Worm (Caenorhabditis elegans): ENCODE measurements around the gene sdz-18.

sdz-18 gene

ce11 chrII:1670985-1671384 lies 35.3 kb downstream of the sdz-18 start:
- no peak for TF ChIP-seq ttx-3 (tag; optimal IDR thresholded peaks at IDR 0.05)
- no peak for TF ChIP-seq hlh-6 (tag; optimal IDR thresholded peaks at IDR 0.05)
- no peak for TF ChIP-seq ceh-14 (tag; optimal IDR thresholded peaks at IDR 0.05)
- TF ChIP-seq dve-1 (tag; optimal IDR thresholded peaks at IDR 0.05), result no peak
- TF ChIP-seq ceh-22 (tag; optimal IDR thresholded peaks at IDR 0.05), result no peak
- no peak for TF ChIP-seq pat-9 (tag; optimal IDR thresholded peaks at IDR 0.05)
- TF ChIP-seq unc-86 (tag; optimal IDR thresholded peaks at IDR 0.05), result no peak
- no peak for TF ChIP-seq unc-42 (tag; optimal IDR thresholded peaks at IDR 0.05)
- no peak for TF ChIP-seq fkh-6 (tag; optimal IDR thresholded peaks at IDR 0.05)
- no peak for TF ChIP-seq ets-4 (tag; optimal IDR thresholded peaks at IDR 0.05)
- TF ChIP-seq rnt-1 (tag; optimal IDR thresholded peaks at IDR 0.05), result no peak
- no peak for TF ChIP-seq ztf-16 (tag; optimal IDR thresholded peaks at IDR 0.05)
- no peak for TF ChIP-seq ceh-2 (tag; optimal IDR thresholded peaks at IDR 0.05)
- TF ChIP-seq nhr-232 (tag; optimal IDR thresholded peaks at IDR 0.05), result no peak

ce11 chrII:1670260-1670879 lies 35.9 kb downstream of the sdz-18 start, which contains the start of gene nhx-6:
Gene nhx-6 (plus strand): TSS chrII:1670829.
- TF ChIP-seq T23F11.4 (GFP tag; optimal IDR thresholded peaks at IDR 0.05) (no peak), npax-4 (tag; optimal IDR thresholded peaks at IDR 0.05) (no peak)

DNA sequence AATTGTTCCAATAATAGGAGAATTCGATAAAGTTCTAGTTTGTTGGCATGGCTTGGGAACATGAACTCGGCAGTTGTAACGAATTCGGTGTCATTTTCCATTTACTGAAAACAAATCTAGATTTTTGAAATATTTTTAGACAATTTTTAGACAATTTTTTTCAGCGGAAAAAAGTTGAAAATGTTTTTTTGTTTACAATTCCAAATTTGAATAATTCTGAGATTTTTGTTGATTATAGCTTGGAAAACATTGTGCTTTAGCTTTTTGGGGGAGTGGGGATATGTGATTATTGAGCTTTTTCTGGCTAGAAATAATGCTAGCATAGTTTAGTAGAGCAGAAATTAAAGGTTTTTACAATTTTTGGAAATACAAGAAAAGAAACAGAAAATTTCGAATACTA lies 37.4 kb downstream of the sdz-18 start, which contains the start of gene srw-97:
srw-97 (minus strand) TSS at position 101 of the 400 bp plus-strand sequence.
- TF ChIP-seq ceh-6 (GFP tag; optimal IDR thresholded peaks at IDR 0.05) (no peak), F13H6.1 (tag; optimal IDR thresholded peaks at IDR 0.05) (no peak), ets-4 (tag; optimal IDR thresholded peaks at IDR 0.05) (no peak), pha-2 (tag; optimal IDR thresholded peaks at IDR 0.05) (no peak), tbx-2 (tag; optimal IDR thresholded peaks at IDR 0.05) (no peak), odd-2 (tag; optimal IDR thresholded peaks at IDR 0.05) (no peak), nfya-1 (tag; optimal IDR thresholded peaks at IDR 0.05) (no peak), pqm-1 (tag; optimal IDR thresholded peaks at IDR 0.05) (no peak), ceh-19 (GFP tag; optimal IDR thresholded peaks at IDR 0.05) (no peak), pax-1 (tag; optimal IDR thresholded peaks at IDR 0.05) (no peak), elt-4 (tag; optimal IDR thresholded peaks at IDR 0.05) (no peak), hlh-15 (tag; optimal IDR thresholded peaks at IDR 0.05) (no peak)

DNA sequence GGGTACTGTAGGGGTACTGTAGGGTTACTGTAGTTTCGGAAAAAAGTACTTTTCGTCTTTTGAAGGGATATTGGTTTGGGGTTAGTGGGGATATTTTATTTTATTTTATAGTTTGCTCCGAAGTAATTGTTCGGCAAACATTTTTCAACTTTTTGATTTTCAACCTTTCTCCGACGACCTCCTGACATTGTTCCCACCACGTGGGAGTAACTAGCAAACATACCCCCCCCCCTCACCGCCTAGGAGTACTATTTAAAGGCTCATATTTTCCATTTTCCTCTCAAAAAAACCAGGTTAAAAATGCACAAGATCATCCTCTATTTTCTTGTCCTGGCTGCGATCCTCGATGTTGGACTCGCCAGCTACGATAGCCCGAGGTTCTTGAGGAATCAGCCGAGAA lies 40.3 kb downstream of the sdz-18 start, which contains the start of gene srlf-29:
srlf-29 (plus strand) TSS at position 301 of the 400 bp plus-strand sequence.
- TF ChIP-seq K09A11.1 (tag; optimal IDR thresholded peaks at IDR 0.05; ENCODE audit: insufficient read depth) (no peak), tbx-7 (tag; optimal IDR thresholded peaks at IDR 0.05) (no peak), ceh-34 (tag; optimal IDR thresholded peaks at IDR 0.05) (no peak), pax-1 (tag; optimal IDR thresholded peaks at IDR 0.05) (no peak), sdc-2 (tag; optimal IDR thresholded peaks at IDR 0.05) (no peak), gmeb-2 (tag; optimal IDR thresholded peaks at IDR 0.05) (no peak), ceh-18 (tag; optimal IDR thresholded peaks at IDR 0.05) (no peak), lin-11 (tag; optimal IDR thresholded peaks at IDR 0.05) (no peak)

DNA sequence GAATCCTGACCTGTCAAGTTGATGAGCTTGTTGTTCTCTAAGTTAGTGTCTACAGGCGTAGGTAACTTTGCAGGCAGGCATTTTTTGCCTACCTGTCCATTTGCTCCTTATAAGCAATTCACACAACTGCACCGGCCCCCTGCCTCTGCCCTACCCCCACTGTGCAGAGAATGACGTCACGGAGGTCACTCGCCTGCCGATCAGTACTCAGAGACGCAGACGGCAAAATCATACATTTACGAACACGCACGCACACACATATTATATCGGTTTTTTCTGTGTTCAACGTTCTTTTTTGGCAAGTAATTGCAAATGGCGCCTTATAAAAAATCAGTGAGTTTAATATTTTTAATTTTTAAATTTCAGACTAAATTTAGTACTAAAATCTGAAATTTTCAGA lies 42.8 kb downstream of the sdz-18 start, which contains the start of gene duxl-1:
duxl-1 (plus strand) TSS at position 184 of the 400 bp plus-strand sequence.
- TF ChIP-seq npax-4 (tag; optimal IDR thresholded peaks at IDR 0.05), result no peak
- TF ChIP-seq ama-1 (optimal IDR thresholded peaks at IDR 0.05), result no peak
- TF ChIP-seq ahr-1 (tag; optimal IDR thresholded peaks at IDR 0.05), result no peak
- no peak for TF ChIP-seq ceh-19 (GFP tag; optimal IDR thresholded peaks at IDR 0.05)
- no peak for TF ChIP-seq pha-2 (tag; optimal IDR thresholded peaks at IDR 0.05)
- no peak for TF ChIP-seq dve-1 (tag; optimal IDR thresholded peaks at IDR 0.05)
- TF ChIP-seq elt-2 (tag; optimal IDR thresholded peaks at IDR 0.05), result peak; percentile 40
- TF ChIP-seq unc-86 (tag; optimal IDR thresholded peaks at IDR 0.05), result no peak
- TF ChIP-seq C38D4.7 (GFP tag; optimal IDR thresholded peaks at IDR 0.05), result no peak
- no peak for TF ChIP-seq pha-4 (tag; optimal IDR thresholded peaks at IDR 0.05)
- TF ChIP-seq hlh-30 (tag; optimal IDR thresholded peaks at IDR 0.05; ENCODE audit: insufficient read depth), result peak; percentile 42
- no peak for TF ChIP-seq ceh-30 (tag; optimal IDR thresholded peaks at IDR 0.05)
- TF ChIP-seq nhr-11 (tag; optimal IDR thresholded peaks at IDR 0.05), result no peak
- no peak for TF ChIP-seq dmd-4 (tag; optimal IDR thresholded peaks at IDR 0.05; ENCODE audit: borderline replicate concordance)
- no peak for TF ChIP-seq lin-11 (tag; optimal IDR thresholded peaks at IDR 0.05)
- TF ChIP-seq lim-6 (tag; optimal IDR thresholded peaks at IDR 0.05), result no peak
- TF ChIP-seq unc-3 (GFP tag; conservative IDR thresholded peaks at IDR 0.05), result no peak
- no peak for TF ChIP-seq unc-3 (tag; optimal IDR thresholded peaks at IDR 0.05)
- no peak for TF ChIP-seq fax-1 (tag; optimal IDR thresholded peaks at IDR 0.05)
- no peak for TF ChIP-seq nfya-1 (tag; optimal IDR thresholded peaks at IDR 0.05)

All from whole organism, late embryonic.